Fruit fly (Drosophila melanogaster): ENCODE measurements around the gene CG32640.

The CG32640 gene

DNA sequence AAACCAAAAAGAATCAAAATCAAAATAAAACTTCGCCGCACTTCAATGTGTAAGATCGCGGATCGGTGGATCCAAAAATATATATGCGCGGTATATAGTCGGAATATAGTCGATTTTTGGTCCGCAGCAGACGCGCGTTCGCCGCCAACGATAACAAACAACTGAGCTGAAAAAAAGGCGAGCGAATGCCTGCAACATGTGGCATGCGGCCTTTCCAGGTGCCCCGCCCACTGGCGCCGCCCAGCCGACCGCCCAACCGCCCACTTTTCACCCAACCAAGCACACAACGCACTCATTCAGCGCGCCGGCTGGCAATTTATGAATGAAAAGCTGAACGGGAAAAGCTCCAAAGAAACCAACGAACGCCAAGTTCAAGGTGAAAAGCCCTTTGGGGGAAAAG is 11.2 kb downstream of the CG32640 start, which contains the start of gene Lgr4:
Lgr4 (minus strand) TSS at position 133 of the 400 bp plus-strand sequence.
- TF ChIP-seq CTCF (optimal IDR thresholded peaks at IDR 0.05), result no peak

DNA sequence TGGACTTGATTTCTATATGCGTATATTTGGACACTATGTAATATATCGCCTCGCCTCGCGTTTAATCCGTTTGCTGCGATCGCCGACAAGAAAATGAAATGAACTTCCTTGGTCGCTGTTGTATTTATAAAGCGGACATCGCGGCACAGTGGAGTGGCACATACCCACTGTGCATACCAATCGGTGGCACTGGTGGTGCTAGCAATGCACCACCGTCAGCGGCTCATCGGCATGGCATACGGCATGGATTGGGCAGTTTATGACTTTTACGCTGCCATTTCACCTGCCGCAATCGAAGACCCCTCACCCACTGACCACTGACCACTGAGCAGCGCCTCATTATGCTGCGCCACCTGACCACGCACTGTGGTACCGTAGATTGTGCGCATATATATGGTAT is 14.0 kb downstream of the CG32640 start, which contains the start of gene CG12723:
CG12723 (minus strand) TSS at position 101 of the 400 bp plus-strand sequence.
- TF ChIP-seq CG8478 (optimal IDR thresholded peaks at IDR 0.05) (no peak), CTCF (optimal IDR thresholded peaks at IDR 0.05) (no peak)

DNA sequence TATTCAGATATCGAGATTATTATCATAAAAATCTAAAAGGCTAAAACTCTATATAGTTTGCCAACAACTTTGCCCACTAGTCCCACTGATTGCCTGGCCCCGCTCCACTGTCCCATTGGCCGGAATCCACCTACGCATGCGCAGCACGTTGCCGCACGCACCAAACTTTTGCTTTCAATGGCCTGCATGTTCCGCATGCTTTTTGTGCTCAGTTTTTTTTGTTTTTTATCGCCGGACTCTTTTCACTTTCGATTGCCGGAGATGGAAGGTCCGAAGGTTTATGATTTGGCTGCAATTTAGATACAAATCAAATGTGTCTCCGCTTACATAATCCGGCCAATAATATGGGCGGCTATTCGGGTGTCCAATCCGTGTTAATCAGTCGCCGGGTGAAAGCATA is 14.4 kb downstream of the CG32640 start:
- TF ChIP-seq CG8478 (optimal IDR thresholded peaks at IDR 0.05) (no peak), CTCF (optimal IDR thresholded peaks at IDR 0.05) (no peak)

DNA sequence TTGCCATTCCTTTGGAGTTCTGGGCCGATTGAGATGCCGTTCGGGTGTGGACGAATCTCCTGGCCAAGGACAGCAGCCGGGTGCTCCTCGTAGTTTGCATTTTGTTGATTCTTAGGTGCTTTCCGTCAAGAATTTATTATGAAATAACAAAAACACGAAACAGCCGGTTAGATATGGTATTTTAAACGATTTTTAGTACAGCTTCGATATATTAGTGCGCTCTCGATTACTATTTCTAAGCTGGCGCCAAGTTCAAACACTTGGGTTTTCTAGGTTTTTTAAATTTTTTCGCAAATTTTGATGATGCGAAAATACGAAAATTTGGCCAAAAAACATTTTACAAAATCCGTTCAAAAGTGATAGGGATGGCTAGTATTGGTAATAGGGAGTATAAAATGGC is 16.4 kb downstream of the CG32640 start, which contains the start of gene Coq5:
Coq5 (minus strand) TSS at position 303 of the 400 bp plus-strand sequence.
- TF ChIP-seq CG8478 (optimal IDR thresholded peaks at IDR 0.05), result no peak
- no peak for TF ChIP-seq CTCF (optimal IDR thresholded peaks at IDR 0.05)

DNA sequence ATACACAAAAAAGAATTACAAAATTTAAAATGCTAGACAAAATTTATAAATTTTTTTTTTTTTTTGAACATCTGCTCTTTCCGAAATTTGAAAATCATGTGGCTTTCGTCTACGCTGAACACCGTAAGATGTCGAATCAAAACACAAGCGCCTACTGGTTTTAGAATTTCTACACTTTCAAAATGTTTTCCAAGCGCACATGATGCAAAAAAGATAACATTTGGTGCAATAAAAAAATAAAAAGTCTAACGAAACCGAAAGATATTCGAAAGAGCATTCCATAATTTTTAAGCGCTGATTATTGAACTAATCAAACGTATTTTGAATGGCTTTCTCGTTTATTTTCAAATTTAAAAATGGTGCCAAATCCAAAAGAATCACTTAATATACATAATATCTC is 24.4 kb downstream of the CG32640 start, which contains the start of gene CG44437:
CG44437 (minus strand) TSS at position 101 of the 400 bp plus-strand sequence.
- TF ChIP-seq CTCF (optimal IDR thresholded peaks at IDR 0.05) (no peak), CG8478 (optimal IDR thresholded peaks at IDR 0.05) (no peak)

DNA sequence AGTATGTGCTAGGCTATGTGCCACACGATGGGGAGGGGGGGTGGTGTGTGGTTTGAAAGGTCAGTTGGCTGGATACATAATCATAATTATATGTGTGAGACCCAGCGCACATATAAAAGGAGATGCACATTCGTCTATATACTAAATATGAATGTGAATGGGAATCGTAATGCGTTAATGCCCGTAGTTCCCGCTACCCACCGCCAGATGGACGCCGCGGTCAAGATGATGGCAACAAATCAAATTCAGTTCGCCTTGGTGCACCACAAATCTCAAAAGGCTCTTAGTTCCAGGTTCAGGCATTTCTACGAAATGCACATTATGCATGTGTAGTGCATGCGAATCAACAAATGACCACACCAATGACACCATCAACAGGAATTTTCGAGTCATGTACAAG is 26.9 kb downstream of the CG32640 start:
- TF ChIP-seq CTCF (optimal IDR thresholded peaks at IDR 0.05) (peak; percentile 75 to 84), CG8478 (optimal IDR thresholded peaks at IDR 0.05) (no peak)

DNA sequence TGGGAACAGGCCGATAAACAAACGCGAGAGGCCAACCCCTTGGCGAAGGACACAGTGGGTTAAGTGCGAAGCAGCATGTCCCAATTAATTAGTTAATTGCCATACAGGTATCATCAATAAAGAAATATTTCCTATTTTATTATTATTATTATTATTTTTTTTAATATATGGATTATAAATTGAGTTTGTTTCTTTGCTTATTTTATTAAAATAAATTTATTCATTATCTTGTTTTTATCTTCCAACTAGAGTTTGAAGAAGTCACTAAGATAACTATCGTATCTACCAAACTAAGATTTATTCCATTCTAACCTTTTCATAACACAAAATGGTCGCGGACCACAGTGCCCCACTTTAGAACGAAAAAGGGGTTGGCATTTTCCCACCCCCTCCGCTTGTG is 30.3 kb downstream of the CG32640 start:
- TF ChIP-seq CTCF (optimal IDR thresholded peaks at IDR 0.05) (no peak), CG8478 (optimal IDR thresholded peaks at IDR 0.05) (no peak)

DNA sequence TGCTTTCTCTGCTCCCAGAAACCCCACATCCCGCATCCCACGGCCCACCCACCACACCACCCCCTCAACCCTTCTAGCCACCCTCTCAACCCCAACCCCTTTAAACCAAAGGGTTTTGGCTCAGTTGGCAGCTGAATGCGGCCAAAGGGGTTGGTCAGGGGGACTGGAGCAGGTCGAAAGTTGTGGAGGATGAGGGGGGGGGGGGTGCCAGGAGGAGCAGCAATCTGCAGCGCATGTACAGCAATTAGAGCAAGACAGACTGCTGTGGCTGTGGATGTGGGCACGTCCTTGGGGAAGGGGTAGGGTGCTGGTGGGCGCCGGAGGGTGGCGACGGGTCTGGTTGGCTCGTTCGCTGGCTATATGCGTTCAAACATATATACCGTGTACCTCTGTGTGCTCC is 30.7 kb downstream of the CG32640 start:
- TF ChIP-seq CG8478 (optimal IDR thresholded peaks at IDR 0.05) (no peak), CTCF (optimal IDR thresholded peaks at IDR 0.05) (no peak)

DNA sequence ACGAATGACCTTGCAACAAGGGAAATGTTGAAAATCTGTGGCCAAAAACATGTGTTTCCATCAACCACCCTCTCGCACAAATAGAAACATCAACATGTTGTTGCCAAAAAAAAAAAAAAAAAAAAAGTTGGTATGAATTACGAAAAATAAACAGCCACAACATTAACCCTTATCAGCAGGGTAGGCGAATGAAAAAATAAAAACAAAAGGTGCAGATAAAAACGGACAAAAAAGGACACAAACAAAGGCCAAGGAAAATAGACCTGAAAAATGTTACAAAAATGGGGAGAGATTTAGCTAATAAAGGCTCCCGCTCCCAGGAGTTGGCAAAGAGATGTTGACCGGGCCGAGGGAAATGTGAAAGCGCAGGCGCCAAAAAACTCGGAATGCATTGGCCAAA is 31.6 kb downstream of the CG32640 start:
- TF ChIP-seq CG8478 (optimal IDR thresholded peaks at IDR 0.05) (no peak), CTCF (optimal IDR thresholded peaks at IDR 0.05) (no peak)

DNA sequence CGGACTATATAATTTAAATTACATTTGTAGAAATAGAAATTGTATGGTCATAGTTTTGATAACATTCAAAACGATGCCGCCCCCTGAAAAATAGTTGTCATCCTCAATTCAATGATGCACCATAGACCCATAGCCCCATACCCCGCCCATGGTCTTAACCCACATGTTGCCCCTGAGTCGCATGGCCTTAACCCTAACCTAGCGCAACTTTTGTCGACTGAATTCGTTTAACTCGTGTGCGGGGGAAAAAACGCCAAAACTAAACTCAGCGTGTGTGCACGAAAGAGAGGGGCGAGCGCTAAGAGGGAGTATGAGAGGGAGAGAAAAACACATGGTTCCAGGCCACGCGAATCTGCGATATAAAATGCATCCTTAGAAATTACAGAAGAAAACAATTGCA is 32.6 kb downstream of the CG32640 start:
- TF ChIP-seq CG8478 (optimal IDR thresholded peaks at IDR 0.05) (no peak), CTCF (optimal IDR thresholded peaks at IDR 0.05) (no peak)

DNA sequence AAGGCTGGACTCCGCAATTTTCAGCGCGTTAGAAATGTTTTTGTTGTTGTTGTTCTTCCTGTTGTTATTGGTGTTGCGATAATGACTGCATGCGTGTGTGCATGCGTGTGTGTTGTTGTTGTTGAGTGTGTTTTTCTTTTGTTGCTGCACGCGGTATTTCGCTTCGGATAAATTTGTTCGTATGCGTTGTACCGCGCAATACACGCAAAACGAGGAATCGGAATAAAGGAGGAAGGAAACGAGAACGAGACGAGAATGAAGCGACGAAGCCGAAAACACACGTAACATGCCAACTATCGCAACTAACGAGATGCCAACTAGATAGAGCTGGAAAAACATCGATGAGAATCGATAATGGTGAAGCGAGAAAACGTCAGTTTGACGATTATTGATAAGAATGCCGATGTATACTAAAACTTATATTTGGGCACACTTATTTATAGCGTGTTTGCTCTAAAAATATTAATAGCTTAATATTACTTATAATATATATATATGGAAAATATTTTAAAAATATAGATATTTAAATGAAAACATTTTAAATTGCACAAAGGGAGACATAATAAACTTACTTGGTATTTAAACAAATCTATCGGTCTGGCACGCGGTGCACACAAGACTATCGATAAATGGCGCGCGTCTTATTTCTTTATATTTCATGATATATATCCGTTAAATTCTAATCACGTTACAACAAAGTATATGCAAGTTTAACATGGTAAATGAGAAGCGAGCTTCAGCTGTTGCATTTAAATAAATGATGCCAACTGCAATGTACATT is 33.7 kb downstream of the CG32640 start, which contains the start of gene sno:
sno (minus strand) TSS at position 318 of the 781 bp plus-strand sequence.
- TF ChIP-seq CG8478 (optimal IDR thresholded peaks at IDR 0.05) (no peak), CTCF (optimal IDR thresholded peaks at IDR 0.05) (no peak)

DNA sequence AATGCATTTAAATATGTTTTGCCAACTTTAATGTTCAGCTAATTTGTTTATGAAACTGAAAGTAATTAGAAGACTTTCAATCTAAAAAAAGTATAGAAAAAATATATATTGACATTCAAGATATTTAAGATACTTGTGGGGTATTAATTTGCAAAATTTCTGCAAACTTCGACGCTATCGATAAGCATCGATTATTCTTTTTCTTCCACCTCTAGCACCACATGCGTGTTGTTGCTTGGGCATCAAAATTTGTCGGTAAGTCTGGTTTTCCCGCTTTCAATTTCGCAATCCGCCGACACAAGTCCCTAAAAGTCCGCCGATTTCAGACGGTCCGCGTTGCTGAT is 34.3 kb downstream of the CG32640 start, which contains the start of gene REG:
REG (plus strand) TSS at position 188 of the 344 bp plus-strand sequence.
- TF ChIP-seq CTCF (optimal IDR thresholded peaks at IDR 0.05), result no peak
- TF ChIP-seq CG8478 (optimal IDR thresholded peaks at IDR 0.05), result no peak

DNA sequence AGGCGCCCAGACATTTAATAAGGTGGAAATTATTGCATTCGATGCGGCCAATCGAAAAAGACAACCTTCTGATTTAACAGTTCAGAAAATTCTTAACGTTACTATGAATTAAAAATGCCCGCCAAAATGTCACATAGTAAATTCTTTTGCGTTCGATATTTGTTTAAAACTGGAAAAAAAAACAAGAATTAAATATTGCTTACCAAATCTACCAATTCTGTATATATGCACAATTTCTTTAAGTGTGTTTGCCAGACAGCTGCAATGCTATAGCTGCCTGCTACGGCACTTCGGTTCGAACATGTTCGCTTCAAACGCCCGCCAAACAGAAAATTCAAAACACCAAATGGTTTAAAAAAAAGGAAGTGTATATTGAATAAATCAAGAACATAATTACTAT is 36.3 kb downstream of the CG32640 start:
- TF ChIP-seq CG8478 (optimal IDR thresholded peaks at IDR 0.05) (no peak), CTCF (optimal IDR thresholded peaks at IDR 0.05) (no peak)

DNA sequence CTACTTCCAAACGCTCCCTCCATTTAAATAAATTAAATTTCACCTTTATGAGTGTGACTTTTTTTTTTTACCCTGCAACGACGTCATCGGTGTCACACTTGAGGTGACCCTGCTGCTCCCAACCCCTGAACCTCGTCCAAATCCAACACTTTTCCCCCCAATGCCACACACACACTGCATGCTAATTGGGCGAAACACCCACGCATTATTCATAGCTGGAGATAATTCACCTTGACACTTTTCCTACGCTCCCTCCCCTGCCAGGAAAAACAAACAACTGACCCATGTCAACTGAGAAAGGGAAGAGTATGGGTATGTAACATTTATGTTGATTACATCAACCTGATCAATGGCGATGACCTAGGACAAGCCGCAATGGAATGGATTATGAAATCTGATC is 41.5 kb downstream of the CG32640 start:
- no peak for TF ChIP-seq CTCF (optimal IDR thresholded peaks at IDR 0.05)
- TF ChIP-seq CG8478 (optimal IDR thresholded peaks at IDR 0.05), result no peak

DNA sequence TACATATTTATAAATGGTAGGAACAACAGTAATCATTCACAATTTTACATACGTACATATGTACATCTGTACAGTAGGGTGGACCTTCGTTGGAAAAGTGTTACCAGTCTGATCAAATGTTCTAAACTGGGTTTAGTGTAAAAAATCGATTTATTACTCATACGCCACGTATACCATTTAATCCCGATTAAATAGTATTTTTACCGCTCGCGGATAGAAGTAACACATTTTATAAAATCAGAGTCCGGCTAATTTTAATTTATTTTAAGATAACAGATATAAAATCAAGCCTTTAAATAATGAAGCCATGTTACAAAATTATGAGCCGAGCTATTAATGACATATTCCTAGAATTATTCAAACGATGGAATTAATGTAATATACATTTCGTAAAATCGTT is 42.6 kb downstream of the CG32640 start:
- TF ChIP-seq CG8478 (optimal IDR thresholded peaks at IDR 0.05) (no peak), CTCF (optimal IDR thresholded peaks at IDR 0.05) (no peak)

DNA sequence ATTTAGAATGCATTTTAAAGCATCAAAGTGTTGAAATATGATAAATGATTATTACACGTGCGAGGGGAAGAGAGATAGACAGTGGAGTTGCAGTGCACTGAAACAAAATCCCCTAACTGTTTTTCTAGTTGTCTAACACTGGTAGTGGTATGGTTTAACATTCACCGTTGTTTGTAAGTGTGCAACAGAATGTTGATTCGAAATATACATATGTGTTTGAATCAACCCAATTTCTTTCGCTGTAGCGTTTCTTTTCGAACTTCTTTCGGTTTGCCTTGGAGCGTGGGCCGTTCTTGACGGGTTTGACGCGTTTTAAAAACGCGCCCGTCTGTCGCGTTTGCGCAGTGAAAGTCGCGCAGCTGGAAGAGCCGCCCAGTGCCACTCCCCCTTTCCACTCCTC is 43.5 kb downstream of the CG32640 start:
- TF ChIP-seq CTCF (optimal IDR thresholded peaks at IDR 0.05) (no peak), CG8478 (optimal IDR thresholded peaks at IDR 0.05) (no peak)
